Fruit fly (Drosophila melanogaster) whole organism, prepupa: Measurements from ENCODE around the gene fit.

Source experiments
- CG10631 ChIP-seq: fragments of 200-800 bp; sonication (Bioruptor generic); optimal IDR thresholded peaks from 2 replicates; lab custom pipeline; 2016; ENCODE audit warnings: missing biosample characterization, missing genetic modification characterization
- CG10669 ChIP-seq: fragments of 200-800 bp; sonication (Bioruptor generic); optimal IDR thresholded peaks from 3 replicates; lab custom pipeline; 2018; ENCODE audit warnings: missing biosample characterization, mild to moderate bottlenecking, missing genetic modification characterization, moderate library complexity
- CG11294 ChIP-seq: fragments of 200-800 bp; sonication (Bioruptor generic); IDR thresholded peaks from 2 replicates; pipeline ENCODE4 v1.3.6; 2022; ENCODE audit warnings: missing biosample characterization, missing genetic modification characterization
- CG11762 ChIP-seq: fragments of 200-800 bp; sonication (Bioruptor generic); optimal IDR thresholded peaks from 3 replicates; lab custom pipeline; 2016; ENCODE audit warnings: missing biosample characterization, missing genetic modification characterization; ENCODE audit not compliant: insufficient read depth
- CG11902 ChIP-seq: fragments of 200-800 bp; sonication (Bioruptor generic); optimal IDR thresholded peaks from 3 replicates; lab custom pipeline; 2016; ENCODE audit warnings: missing biosample characterization, missing genetic modification characterization
- CG15336 ChIP-seq: fragments of 200-800 bp; sonication (Bioruptor generic); IDR thresholded peaks from 2 replicates; pipeline ENCODE4 v1.3.6; 2022; ENCODE audit warnings: missing biosample characterization, missing genetic modification characterization
- CG3032 ChIP-seq: fragments of 200-800 bp; optimal IDR thresholded peaks from 2 replicates; lab custom pipeline; 2019; ENCODE audit warnings: missing biosample characterization, mild to moderate bottlenecking, missing genetic modification characterization, moderate library complexity
- CG31627 ChIP-seq: fragments of 200-800 bp; sonication (Bioruptor generic); optimal IDR thresholded peaks from 3 replicates; lab custom pipeline; 2016; ENCODE audit warnings: missing biosample characterization, missing genetic modification characterization
- CG32006 ChIP-seq: fragments of 200-800 bp; sonication (Bioruptor generic); optimal IDR thresholded peaks from 3 replicates; lab custom pipeline; 2017; ENCODE audit warnings: missing biosample characterization, mild to moderate bottlenecking, missing genetic modification characterization
- CG34406 ChIP-seq: fragments of 200-800 bp; sonication (Bioruptor generic); optimal IDR thresholded peaks from 3 replicates; lab custom pipeline; 2016; ENCODE audit warnings: missing biosample characterization, missing genetic modification characterization
- CG3919 ChIP-seq: fragments of 200-800 bp; sonication (Bioruptor generic); optimal IDR thresholded peaks from 3 replicates; lab custom pipeline; 2016; ENCODE audit warnings: missing biosample characterization, missing genetic modification characterization
- CG4318 ChIP-seq: fragments of 200-800 bp; sonication (Bioruptor generic); optimal IDR thresholded peaks from 3 replicates; lab custom pipeline; 2017; ENCODE audit warnings: missing biosample characterization, mild to moderate bottlenecking, missing genetic modification characterization
- CG6163 ChIP-seq: fragments of 200-800 bp; sonication (Bioruptor generic); IDR thresholded peaks from 3 replicates; pipeline ENCODE4 v1.3.6; 2022; ENCODE audit warnings: missing biosample characterization, missing genetic modification characterization
- CG6808 ChIP-seq: fragments of 200-800 bp; sonication (Bioruptor generic); optimal IDR thresholded peaks from 3 replicates; lab custom pipeline; 2017; ENCODE audit warnings: missing biosample characterization, missing genetic modification characterization, mild to moderate bottlenecking, moderate library complexity, missing genetic modification reagents
- CG6854 ChIP-seq: fragments of 200-800 bp; sonication (Bioruptor generic); optimal IDR thresholded peaks from 2 replicates; lab custom pipeline; 2017; ENCODE audit warnings: missing biosample characterization, mild to moderate bottlenecking, missing genetic modification characterization
- CG8119 ChIP-seq: fragments of 200-800 bp; sonication (Bioruptor generic); IDR thresholded peaks from 3 replicates; pipeline ENCODE4 v1.3.6; 2022; ENCODE audit warnings: missing biosample characterization, missing genetic modification characterization
- CG8319 ChIP-seq: fragments of 200-800 bp; sonication (Bioruptor generic); optimal IDR thresholded peaks from 3 replicates; lab custom pipeline; 2016; ENCODE audit warnings: missing biosample characterization, missing genetic modification characterization
- CG8632 ChIP-seq: fragments of 200-800 bp; sonication (Bioruptor generic); optimal IDR thresholded peaks from 3 replicates; lab custom pipeline; 2016; ENCODE audit warnings: missing biosample characterization, missing genetic modification characterization
- Eip75B ChIP-seq: fragments of 200-800 bp; sonication (Bioruptor generic); optimal IDR thresholded peaks from 3 replicates; lab custom pipeline; 2016; ENCODE audit warnings: missing biosample characterization, missing genetic modification characterization
- Eip78C ChIP-seq: fragments of 200-800 bp; sonication (Bioruptor generic); peaks from one replicate; lab custom pipeline; 2016; ENCODE audit warnings: missing biosample characterization, missing genetic modification characterization
- Eip93F ChIP-seq: fragments of 200-800 bp; sonication (Bioruptor generic); optimal IDR thresholded peaks from 2 replicates; lab custom pipeline; 2016; ENCODE audit warnings: missing biosample characterization, mild to moderate bottlenecking, missing genetic modification characterization
- Ets96B ChIP-seq: fragments of 200-800 bp; optimal IDR thresholded peaks from 2 replicates; lab custom pipeline; 2019; ENCODE audit warnings: missing biosample characterization, mild to moderate bottlenecking, missing genetic modification characterization, moderate library complexity
- Hr38 ChIP-seq: sonication (Bioruptor generic); optimal IDR thresholded peaks from 2 replicates; lab custom pipeline; 2016; ENCODE audit warnings: missing biosample characterization, missing genetic modification characterization
- Hr39 ChIP-seq: fragments of 200-800 bp; sonication (Bioruptor generic); optimal IDR thresholded peaks from 2 replicates; lab custom pipeline; 2016; ENCODE audit warnings: missing biosample characterization, missing genetic modification characterization
- Hr4 ChIP-seq: fragments of 200-800 bp; sonication (Bioruptor generic); optimal IDR thresholded peaks from 3 replicates; lab custom pipeline; 2016; ENCODE audit warnings: missing biosample characterization, missing genetic modification characterization
- Lpt ChIP-seq: fragments of 200-800 bp; sonication (Bioruptor generic); optimal IDR thresholded peaks from 3 replicates; lab custom pipeline; 2016; ENCODE audit warnings: missing biosample characterization, missing genetic modification characterization
- Met ChIP-seq: fragments of 200-800 bp; sonication (Bioruptor generic); optimal IDR thresholded peaks from 3 replicates; lab custom pipeline; 2016; ENCODE audit warnings: missing biosample characterization, missing genetic modification characterization
- OdsH ChIP-seq: fragments of 200-800 bp; sonication (Bioruptor generic); optimal IDR thresholded peaks from 3 replicates; lab custom pipeline; 2016; ENCODE audit warnings: missing biosample characterization, missing genetic modification characterization
- Sox102F ChIP-seq: fragments of 200-800 bp; sonication (Bioruptor generic); optimal IDR thresholded peaks from 2 replicates; lab custom pipeline; 2016; ENCODE audit warnings: missing biosample characterization, mild to moderate bottlenecking, missing genetic modification characterization
- Sox15 ChIP-seq: fragments of 200-800 bp; sonication (Bioruptor generic); optimal IDR thresholded peaks from 3 replicates; lab custom pipeline; 2016; ENCODE audit warnings: missing biosample characterization, missing genetic modification characterization
- acj6 ChIP-seq: fragments of 200-800 bp; sonication (Bioruptor generic); optimal IDR thresholded peaks from 3 replicates; lab custom pipeline; 2016; ENCODE audit warnings: missing biosample characterization, missing genetic modification characterization
- dac ChIP-seq: fragments of 200-800 bp; sonication (Bioruptor generic); optimal IDR thresholded peaks from 2 replicates; lab custom pipeline; 2017; ENCODE audit warnings: missing biosample characterization, mild to moderate bottlenecking, missing genetic modification characterization
- dsx ChIP-seq: fragments of 200-800 bp; optimal IDR thresholded peaks from 3 replicates; lab custom pipeline; 2019; ENCODE audit warnings: missing biosample characterization, mild to moderate bottlenecking, missing genetic modification characterization, moderate library complexity; ENCODE audit not compliant: poor library complexity, severe bottlenecking
- esn ChIP-seq: fragments of 200-800 bp; sonication (Bioruptor generic); optimal IDR thresholded peaks from 2 replicates; lab custom pipeline; 2016; ENCODE audit warnings: missing biosample characterization, mild to moderate bottlenecking, missing genetic modification characterization, moderate library complexity
- fkh ChIP-seq: fragments of 200-800 bp; sonication (Bioruptor generic); optimal IDR thresholded peaks from 3 replicates; lab custom pipeline; 2017; ENCODE audit warnings: missing biosample characterization, mild to moderate bottlenecking, missing genetic modification characterization, moderate library complexity
- pdm3 ChIP-seq: fragments of 200-800 bp; sonication (Bioruptor generic); optimal IDR thresholded peaks from 3 replicates; lab custom pipeline; 2016; ENCODE audit warnings: missing biosample characterization, missing genetic modification characterization
- ss ChIP-seq, 2 experiments: fragments of 200-800 bp; sonication (Bioruptor generic); optimal IDR thresholded peaks; 2 replicates in 1 of 2; 3 replicates in 1 of 2; lab custom pipeline; 2017 to 2018; ENCODE audit warnings: mild to moderate bottlenecking in 2 of 2, missing biosample characterization in 2 of 2, missing genetic modification characterization in 2 of 2, moderate library complexity in 1 of 2
- vri ChIP-seq: fragments of 200-800 bp; sonication (Bioruptor generic); optimal IDR thresholded peaks from 3 replicates; lab custom pipeline; 2016; ENCODE audit warnings: missing biosample characterization, mild to moderate bottlenecking, missing genetic modification characterization

Gene fit

dm6 chr3R:21856098-21856872 lies 28.0 kb downstream of the fit start, which contains the start of gene glec (continued):
- TF ChIP-seq Sox102F (GFP tag; lab: Kevin White, UChicago) (peak; percentile 82), CG3919 (GFP tag; lab: Kevin White, UChicago) (peak; percentile 44), dac (peak; percentile 33), CG11294 (no peak), CG6808 (no peak), acj6 (GFP tag; lab: Kevin White, UChicago) (peak; percentile 69), Hr38 (GFP tag; lab: Kevin White, UChicago) (no peak), OdsH (GFP tag; lab: Kevin White, UChicago) (peak; percentile 71), CG6163 (peak; percentile 41)

DNA sequence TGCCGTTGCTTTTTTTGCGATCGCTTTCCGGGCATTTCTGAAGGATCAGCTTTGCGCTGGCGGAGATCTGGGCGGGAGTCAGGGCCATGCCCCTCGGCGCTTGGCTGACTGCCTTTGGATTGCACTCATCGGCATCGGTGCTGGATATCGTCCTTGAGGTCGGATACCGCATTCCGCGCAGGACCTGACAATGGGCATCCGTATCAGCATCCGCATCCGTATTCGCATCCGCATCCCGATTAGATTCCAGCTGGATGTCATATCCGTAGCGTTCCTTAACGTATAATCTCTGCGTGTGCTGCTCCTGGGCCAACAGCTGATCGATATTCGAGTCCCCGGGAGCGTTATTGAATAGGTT lies 28.8 kb downstream of the fit start:
- TF ChIP-seq CG6854 (GFP tag; lab: Kevin White, UChicago) (no peak), CG6163 (peak; percentile 19; the same call in 1 of the 3 replicates), CG8119 (GFP tag; lab: Robert Waterston, UW) (no peak), Hr4 (GFP tag; lab: Kevin White, UChicago) (no peak)

- TF ChIP-seq Ets96B (tag; lab: Kevin White, UChicago) (no peak), Eip75B (no peak), CG34406 (GFP tag; lab: Kevin White, UChicago) (no peak), Met (no peak), CG6808 (no peak), Eip78C (GFP tag; lab: Kevin White, UChicago) (peak; percentile 59), OdsH (GFP tag; lab: Kevin White, UChicago) (no peak)
Measured at dm6 chr3R:21854574-21855468, 29.4 kb downstream of the fit start.

DNA sequence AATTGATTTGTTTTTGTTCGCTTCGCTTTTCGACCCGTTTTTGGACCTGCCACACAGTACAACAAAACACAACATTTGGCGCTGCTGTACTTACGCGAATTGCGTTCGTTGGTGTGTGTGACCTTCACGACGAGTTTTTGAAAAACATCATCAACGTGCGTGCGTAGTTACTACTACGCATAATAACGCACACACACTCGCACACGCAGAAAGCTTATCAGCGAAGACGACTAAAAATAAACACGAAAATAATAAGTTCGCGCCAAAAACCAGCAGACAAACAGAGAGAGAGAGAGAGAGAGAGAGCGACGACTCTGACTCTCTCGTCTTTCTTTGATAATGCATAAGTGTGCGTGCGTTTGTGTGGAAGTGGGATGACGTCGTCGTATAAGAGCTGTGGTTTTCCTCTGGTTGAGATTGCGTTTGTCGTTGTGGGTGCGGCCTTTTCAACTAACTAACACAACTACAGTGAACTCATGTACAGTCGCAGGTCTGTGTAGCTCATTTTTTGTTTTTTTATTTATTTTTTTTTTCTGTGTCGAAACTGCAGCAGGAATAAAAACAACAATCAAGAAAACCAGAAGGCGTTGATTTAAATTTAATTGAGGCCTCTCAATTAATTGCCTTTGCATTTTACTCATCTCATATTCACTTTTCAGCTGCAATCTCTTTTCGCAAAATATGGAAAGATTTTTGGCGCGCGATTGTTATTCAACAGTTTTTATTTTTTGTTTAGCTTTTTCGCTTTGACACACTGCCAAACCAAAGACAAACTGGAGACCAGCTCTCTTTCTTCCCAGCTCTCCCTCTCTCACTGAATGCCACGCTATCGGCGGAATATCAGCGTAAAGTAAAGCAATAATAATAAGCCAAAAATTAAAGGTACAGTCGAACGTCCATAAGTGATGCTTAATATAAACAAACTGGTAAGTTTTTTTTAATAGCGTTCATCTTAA lies 30.4 kb downstream of the fit start:
- TF ChIP-seq CG8632 (GFP tag; lab: Kevin White, UChicago) = peak; percentile 61
- TF ChIP-seq CG15336 (GFP tag; lab: Robert Waterston, UW) = peak; percentile 67
- no peak for TF ChIP-seq CG11902 (GFP tag; lab: Kevin White, UChicago)
- peak; percentile 16 for TF ChIP-seq CG3032 (tag; lab: Kevin White, UChicago)
- no peak for TF ChIP-seq Ets96B (tag; lab: Kevin White, UChicago)
- no peak for TF ChIP-seq CG32006
- TF ChIP-seq Eip93F (GFP tag; lab: Kevin White, UChicago) = peak; percentile 78
- peak; percentile 7 for TF ChIP-seq CG10669 (GFP tag; lab: Kevin White, UChicago)
- TF ChIP-seq dac = no peak
- peak; percentile 79 for TF ChIP-seq Eip78C (GFP tag; lab: Kevin White, UChicago)
- peak; percentile 34 for TF ChIP-seq Met
- peak; percentile 82 for TF ChIP-seq vri (GFP tag; lab: Kevin White, UChicago)
- TF ChIP-seq fkh (GFP tag; lab: Kevin White, UChicago) = peak; percentile 90
- TF ChIP-seq dsx (GFP tag; lab: Kevin White, UChicago) = peak; percentile 40
- TF ChIP-seq acj6 (GFP tag; lab: Kevin White, UChicago) = no peak
- TF ChIP-seq ss (GFP tag; optimal IDR thresholded peaks at IDR 0.05; lab: Kevin White, UChicago) = peak; percentile 86 to 87
- no peak for TF ChIP-seq CG4318
- TF ChIP-seq OdsH (GFP tag; lab: Kevin White, UChicago) = peak; percentile 3
- TF ChIP-seq esn (GFP tag; lab: Kevin White, UChicago) = peak; percentile 28
- peak; percentile 50 for TF ChIP-seq CG3919 (GFP tag; lab: Kevin White, UChicago)
- peak; percentile 62 for TF ChIP-seq CG8119 (GFP tag; lab: Robert Waterston, UW)
- TF ChIP-seq CG34406 (GFP tag; lab: Kevin White, UChicago) = peak; percentile 33
- peak; percentile 69 for TF ChIP-seq CG11762
- TF ChIP-seq CG6854 (GFP tag; lab: Kevin White, UChicago) = peak; percentile 71
- TF ChIP-seq CG8319 (GFP tag; lab: Kevin White, UChicago) = peak; percentile 29
- TF ChIP-seq CG31627 (GFP tag; lab: Kevin White, UChicago) = no peak
- TF ChIP-seq Lpt (GFP tag; lab: Kevin White, UChicago) = peak; percentile 64
- TF ChIP-seq pdm3 (GFP tag; lab: Kevin White, UChicago) = peak; percentile 38
- no peak for TF ChIP-seq Sox15 (GFP tag; lab: Kevin White, UChicago)
- TF ChIP-seq Eip75B = peak; percentile 76
- TF ChIP-seq CG10631 = no peak
- TF ChIP-seq Hr39 (GFP tag; lab: Kevin White, UChicago) = no peak
